Worm (Caenorhabditis elegans) whole organism, L3 larva: ENCODE results near the gene R05G6.9.

Experiments
- R02D3.7 ChIP-seq: fragments of 150-350 bp; optimal IDR thresholded peaks from 2 replicates; lab custom pipeline; 2014; ENCODE audit warnings: missing biosample characterization, missing genetic modification characterization
- ZK546.5 ChIP-seq: sonication (generic microtip); optimal IDR thresholded peaks from 2 replicates; lab custom pipeline; 2017; ENCODE audit warnings: missing biosample characterization, missing genetic modification characterization
- aly-2 ChIP-seq: fragments of 150-350 bp; optimal IDR thresholded peaks from 2 replicates; lab custom pipeline; 2014; ENCODE audit warnings: missing biosample characterization, missing genetic modification characterization
- ama-1 ChIP-seq: fragments of 150-350 bp; optimal IDR thresholded peaks from 2 replicates; lab custom pipeline; 2018
- ceh-28 ChIP-seq: fragments of 150-350 bp; optimal IDR thresholded peaks from 2 replicates; lab custom pipeline; 2014; ENCODE audit warnings: missing biosample characterization, missing genetic modification reagents, missing genetic modification characterization
- daf-12 ChIP-seq: fragments of 150-350 bp; optimal IDR thresholded peaks from 2 replicates; lab custom pipeline; 2014; ENCODE audit warnings: missing biosample characterization, missing genetic modification reagents, missing genetic modification characterization
- egl-27 ChIP-seq: sonication (generic microtip); optimal IDR thresholded peaks from 4 replicates; lab custom pipeline; 2017; ENCODE audit warnings: missing biosample characterization, missing genetic modification reagents, missing genetic modification characterization
- egl-5 ChIP-seq: fragments of 150-350 bp; optimal IDR thresholded peaks from 2 replicates; lab custom pipeline; 2017; ENCODE audit warnings: missing biosample characterization, missing genetic modification reagents, missing genetic modification characterization, inconsistent platforms
- elt-1 ChIP-seq: fragments of 150-350 bp; optimal IDR thresholded peaks from 2 replicates; lab custom pipeline; 2014; ENCODE audit warnings: missing biosample characterization, missing genetic modification characterization
- elt-2 ChIP-seq: sonication (generic microtip); optimal IDR thresholded peaks from 2 replicates; lab custom pipeline; 2016; ENCODE audit warnings: missing genetic modification reagents, mild to moderate bottlenecking, missing genetic modification characterization, missing compliant biosample characterization
- elt-3 ChIP-seq, 3 experiments: fragments of 150-350 bp in 1 of 3; sonication (generic microtip) in 2 of 3; optimal IDR thresholded peaks; 2 replicates in 2 of 3; 4 replicates in 1 of 3; lab custom pipeline; 2014 to 2017; ENCODE audit warnings: missing biosample characterization in 3 of 3, missing genetic modification characterization in 3 of 3
- eor-1 ChIP-seq, 2 experiments: fragments of 150-350 bp; optimal IDR thresholded peaks; 2 replicates each; lab custom pipeline; 2014 to 2018; ENCODE audit warnings: missing biosample characterization in 2 of 2, missing genetic modification characterization in 2 of 2
- fkh-10 ChIP-seq: sonication (generic microtip); optimal IDR thresholded peaks from 2 replicates; lab custom pipeline; 2017; ENCODE audit warnings: missing biosample characterization, missing genetic modification reagents, missing genetic modification characterization
- fkh-2 ChIP-seq: fragments of 150-350 bp; optimal IDR thresholded peaks from 2 replicates; lab custom pipeline; 2014; ENCODE audit warnings: missing biosample characterization, missing genetic modification reagents, missing genetic modification characterization
- fos-1 ChIP-seq: fragments of 150-350 bp; optimal IDR thresholded peaks from 2 replicates; lab custom pipeline; 2014; ENCODE audit warnings: missing biosample characterization, missing genetic modification characterization
- hmg-11 ChIP-seq: sonication (generic microtip); optimal IDR thresholded peaks from 2 replicates; lab custom pipeline; 2016; ENCODE audit warnings: missing genetic modification characterization, missing compliant biosample characterization
- jun-1 ChIP-seq: fragments of 150-350 bp; optimal IDR thresholded peaks from 2 replicates; lab custom pipeline; 2014; ENCODE audit warnings: missing biosample characterization, missing genetic modification reagents, missing genetic modification characterization
- lin-15B ChIP-seq: fragments of 150-350 bp; optimal IDR thresholded peaks from 2 replicates; lab custom pipeline; 2014; ENCODE audit warnings: missing biosample characterization, missing genetic modification characterization
- lsy-12 ChIP-seq: sonication (generic microtip); optimal IDR thresholded peaks from 2 replicates; lab custom pipeline; 2016; ENCODE audit warnings: mild to moderate bottlenecking, missing genetic modification characterization, missing compliant biosample characterization
- mml-1 ChIP-seq: fragments of 150-350 bp; sonication (generic microtip); optimal IDR thresholded peaks from 3 replicates; lab custom pipeline; 2014; ENCODE audit warnings: missing biosample characterization, missing genetic modification characterization
- nfya-1 ChIP-seq: sonication (generic microtip); optimal IDR thresholded peaks from 2 replicates; lab custom pipeline; 2017; ENCODE audit warnings: missing genetic modification characterization, mild to moderate bottlenecking, missing compliant biosample characterization, antibody characterized with exemption, moderate library complexity; ENCODE audit not compliant: insufficient read depth
- nhr-11 ChIP-seq: fragments of 150-350 bp; optimal IDR thresholded peaks from 2 replicates; lab custom pipeline; 2014; ENCODE audit warnings: missing biosample characterization, missing genetic modification characterization
- nhr-12 ChIP-seq: fragments of 150-350 bp; optimal IDR thresholded peaks from 2 replicates; lab custom pipeline; 2014; ENCODE audit warnings: missing biosample characterization, missing genetic modification characterization
- nhr-23 ChIP-seq: fragments of 150-350 bp; optimal IDR thresholded peaks from 2 replicates; lab custom pipeline; 2014; ENCODE audit warnings: missing biosample characterization, missing genetic modification reagents, missing genetic modification characterization
- nhr-237 ChIP-seq: fragments of 150-350 bp; optimal IDR thresholded peaks from 2 replicates; lab custom pipeline; 2014; ENCODE audit warnings: missing biosample characterization, missing genetic modification characterization
- nhr-25 ChIP-seq: sonication (generic microtip); optimal IDR thresholded peaks from 2 replicates; lab custom pipeline; 2017; ENCODE audit warnings: missing biosample characterization, missing genetic modification characterization
- nhr-28 ChIP-seq: fragments of 150-350 bp; optimal IDR thresholded peaks from 2 replicates; lab custom pipeline; 2014; ENCODE audit warnings: missing biosample characterization, missing genetic modification characterization
- nhr-43 ChIP-seq: sonication (generic microtip); optimal IDR thresholded peaks from 2 replicates; lab custom pipeline; 2016; ENCODE audit warnings: mild to moderate bottlenecking, missing genetic modification characterization, missing compliant biosample characterization; ENCODE audit not compliant: poor library complexity, severe bottlenecking
- nhr-67 ChIP-seq: fragments of 150-350 bp; optimal IDR thresholded peaks from 2 replicates; lab custom pipeline; 2014; ENCODE audit warnings: missing biosample characterization, missing genetic modification characterization
- nhr-76 ChIP-seq: fragments of 150-350 bp; sonication (generic microtip); optimal IDR thresholded peaks from 5 replicates; lab custom pipeline; 2014; ENCODE audit warnings: missing biosample characterization, missing genetic modification characterization
- nhr-77 ChIP-seq: fragments of 150-350 bp; optimal IDR thresholded peaks from 2 replicates; lab custom pipeline; 2014; ENCODE audit warnings: missing biosample characterization, missing genetic modification characterization
- pha-4 ChIP-seq: fragments of 150-350 bp; optimal IDR thresholded peaks from 2 replicates; lab custom pipeline; 2014; ENCODE audit warnings: missing biosample characterization, missing genetic modification reagents, missing genetic modification characterization
- pqm-1 ChIP-seq: fragments of 150-350 bp; optimal IDR thresholded peaks from 2 replicates; lab custom pipeline; 2017; ENCODE audit warnings: missing biosample characterization, missing genetic modification characterization, inconsistent platforms
- sea-2 ChIP-seq: fragments of 150-350 bp; sonication (generic microtip); optimal IDR thresholded peaks from 4 replicates; lab custom pipeline; 2014; ENCODE audit warnings: missing biosample characterization, missing genetic modification reagents, missing genetic modification characterization
- skn-1 ChIP-seq: fragments of 150-350 bp; optimal IDR thresholded peaks from 2 replicates; lab custom pipeline; 2014; ENCODE audit warnings: missing biosample characterization, missing genetic modification characterization
- snpc-4 ChIP-seq: fragments of 150-350 bp; optimal IDR thresholded peaks from 2 replicates; lab custom pipeline; 2014; ENCODE audit warnings: missing biosample characterization, missing genetic modification characterization
- tbx-2 ChIP-seq: sonication (generic microtip); optimal IDR thresholded peaks from 2 replicates; lab custom pipeline; 2016; ENCODE audit warnings: mild to moderate bottlenecking, missing genetic modification characterization, missing compliant biosample characterization
- unc-39 ChIP-seq: sonication (generic microtip); optimal IDR thresholded peaks from 4 replicates; lab custom pipeline; 2017; ENCODE audit warnings: missing biosample characterization, missing genetic modification characterization
- unc-62 ChIP-seq: fragments of 150-350 bp; sonication (generic microtip); optimal IDR thresholded peaks from 4 replicates; lab custom pipeline; 2014; ENCODE audit warnings: missing biosample characterization, missing genetic modification reagents, missing genetic modification characterization
- zag-1 ChIP-seq: fragments of 150-350 bp; optimal IDR thresholded peaks from 2 replicates; lab custom pipeline; 2014; ENCODE audit warnings: missing biosample characterization, missing genetic modification characterization
- ztf-11 ChIP-seq: fragments of 150-350 bp; optimal IDR thresholded peaks from 2 replicates; lab custom pipeline; 2014; ENCODE audit warnings: missing biosample characterization, missing genetic modification characterization
- ztf-4 ChIP-seq: fragments of 150-350 bp; optimal IDR thresholded peaks from 2 replicates; lab custom pipeline; 2014; ENCODE audit warnings: missing biosample characterization, missing genetic modification characterization

R05G6.9 gene

ce11 chrIV:7552958-7553553 is 37.0 kb upstream of the R05G6.9 start, which contains the start of gene dif-1:
Gene dif-1, minus strand, starts transcription at chrIV:7553008.
- TF ChIP-seq nfya-1 (peak; percentile 93), skn-1 (tag; lab: Kevin White, UChicago) (peak; percentile 21), elt-2 (tag; lab: Kevin White, UChicago) (peak; percentile 83), nhr-23 (tag; lab: Kevin White, UChicago) (no peak), pqm-1 (tag; lab: Kevin White, UChicago) (peak; percentile 70), snpc-4 (tag; lab: Kevin White, UChicago) (peak; percentile 41), pha-4 (tag; lab: Kevin White, UChicago) (peak; percentile 55), jun-1 (tag; lab: Kevin White, UChicago) (peak; percentile 65), nhr-28 (tag; lab: Kevin White, UChicago) (no peak), ceh-28 (tag; lab: Kevin White, UChicago) (peak; percentile 26), hmg-11 (no peak), ama-1 (lab: Kevin White, UChicago) (peak; percentile 59)
- TF ChIP-seq, all 47 proteins: peak for 9

DNA sequence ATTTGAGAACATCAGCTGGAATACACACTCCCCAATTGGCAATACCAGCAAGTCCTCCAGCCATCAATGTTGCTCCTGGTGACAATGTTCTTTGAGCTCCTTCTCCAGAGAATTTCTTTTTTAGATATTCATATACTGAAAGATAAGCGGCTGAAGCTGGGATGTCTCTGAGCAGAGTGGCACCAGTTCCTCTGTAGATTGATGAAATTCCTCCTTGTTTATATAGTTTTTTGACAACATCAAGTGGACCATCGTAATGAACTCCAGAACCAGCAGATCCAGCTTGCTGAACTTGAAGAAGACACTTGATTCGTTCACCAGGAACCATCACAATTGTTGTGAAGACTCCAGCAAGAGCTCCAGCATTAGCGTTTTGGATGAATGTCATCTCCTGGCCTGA is 36.0 kb upstream of the R05G6.9 start:
- no peak for TF ChIP-seq mml-1

DNA sequence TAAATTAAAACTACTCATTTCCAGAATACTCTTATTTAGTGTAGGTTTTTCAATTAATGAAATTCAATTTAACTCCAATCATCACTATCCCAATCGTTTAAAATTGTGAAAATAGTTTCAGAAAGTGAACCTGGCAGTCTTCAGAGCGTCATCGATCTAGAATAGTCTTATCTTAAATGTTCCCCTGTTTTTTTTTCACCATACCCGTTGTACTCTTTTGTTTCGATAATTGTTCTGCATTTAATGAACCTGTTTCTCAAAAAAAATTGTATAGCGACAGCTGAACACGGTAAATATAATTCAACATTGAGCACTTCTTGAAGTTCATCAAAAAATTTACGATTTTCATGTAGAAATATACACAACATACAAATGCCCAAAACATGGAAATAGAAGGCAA is 35.2 kb upstream of the R05G6.9 start:
- peak; percentile 9 for TF ChIP-seq elt-2 (tag; lab: Kevin White, UChicago)
- TF ChIP-seq fos-1 (tag; lab: Kevin White, UChicago): no peak
- peak; percentile 38 for TF ChIP-seq nhr-43

DNA sequence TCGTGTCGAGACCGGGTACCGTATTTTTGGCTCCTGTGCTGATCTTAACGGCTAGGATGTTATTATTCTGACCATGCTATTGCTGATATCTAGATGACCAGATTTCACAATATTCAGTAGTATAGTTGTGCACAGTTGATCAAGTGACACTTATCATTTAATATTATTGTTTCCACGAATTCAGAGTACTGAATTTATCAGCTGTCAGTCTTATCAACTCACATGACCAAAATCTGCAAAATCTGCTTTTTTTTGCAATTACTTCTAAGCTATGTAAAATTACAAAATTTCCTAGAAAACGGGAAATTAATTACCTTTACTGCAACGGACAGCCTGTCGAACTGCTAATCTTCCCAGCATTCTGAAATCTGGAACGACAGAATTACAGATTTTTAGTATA is 34.4 kb upstream of the R05G6.9 start, which contains the start of gene pam-1:
Gene pam-1 (minus strand): TSS at position 368 of the 400 bp plus-strand sequence.
- TF ChIP-seq nhr-23 (tag; lab: Kevin White, UChicago): no peak
- TF ChIP-seq nhr-237 (tag; lab: Kevin White, UChicago): no peak
- no peak for TF ChIP-seq ztf-4 (tag; lab: Kevin White, UChicago)
- TF ChIP-seq pqm-1 (tag; lab: Kevin White, UChicago): peak; percentile 45

DNA sequence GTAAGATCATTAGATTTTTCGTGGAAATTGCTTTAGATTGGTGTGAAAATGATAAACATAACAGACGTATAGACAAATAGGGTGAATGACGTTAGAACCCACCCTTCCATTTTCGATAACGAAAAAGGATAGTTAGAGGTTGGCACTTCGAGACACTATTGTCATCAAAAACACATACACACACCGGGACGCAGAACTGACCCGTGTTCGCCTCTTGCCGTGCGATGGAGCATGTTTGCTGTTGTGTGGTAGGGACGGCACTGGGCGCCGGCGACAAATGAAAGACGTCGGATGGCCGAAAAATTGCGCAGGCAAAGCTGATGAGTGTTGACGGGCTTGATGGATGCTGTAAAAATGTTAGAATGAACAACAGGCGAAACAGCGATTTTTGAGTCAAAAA is 33.8 kb upstream of the R05G6.9 start:
- no peak for TF ChIP-seq ztf-4 (tag; lab: Kevin White, UChicago)
- TF ChIP-seq nhr-11 (tag; lab: Kevin White, UChicago): no peak
- TF ChIP-seq fos-1 (tag; lab: Kevin White, UChicago): no peak
- peak; percentile 54 for TF ChIP-seq pha-4 (tag; lab: Kevin White, UChicago)
- TF ChIP-seq nhr-76 (tag; lab: Kevin White, UChicago): no peak
- no peak for TF ChIP-seq unc-62
- peak; percentile 66 for TF ChIP-seq lin-15B (tag; lab: Kevin White, UChicago)
- TF ChIP-seq nhr-77: no peak
- TF ChIP-seq zag-1 (tag; lab: Kevin White, UChicago): no peak
- no peak for TF ChIP-seq egl-5 (tag; lab: Kevin White, UChicago)
- peak; percentile 47 for TF ChIP-seq egl-27 (tag; lab: Kevin White, UChicago)
- TF ChIP-seq pqm-1 (tag; lab: Kevin White, UChicago): peak; percentile 68
- no peak for TF ChIP-seq nhr-43
- TF ChIP-seq ama-1 (lab: Kevin White, UChicago): no peak
- TF ChIP-seq jun-1 (tag; lab: Kevin White, UChicago): no peak
- TF ChIP-seq lsy-12: no peak
- no peak for TF ChIP-seq nhr-237 (tag; lab: Kevin White, UChicago)
- no peak for TF ChIP-seq daf-12 (tag; lab: Kevin White, UChicago)
- no peak for TF ChIP-seq mml-1
- TF ChIP-seq skn-1 (tag; lab: Kevin White, UChicago): peak; percentile 71
- no peak for TF ChIP-seq nhr-12
- peak; percentile 27 for TF ChIP-seq nhr-23 (tag; lab: Kevin White, UChicago)
- TF ChIP-seq unc-39 (tag; lab: Kevin White, UChicago): no peak
- no peak for TF ChIP-seq hmg-11
- no peak for TF ChIP-seq R02D3.7
- TF ChIP-seq tbx-2 (tag; lab: Kevin White, UChicago): no peak
- no peak for TF ChIP-seq nhr-67 (tag; lab: Kevin White, UChicago)
- TF ChIP-seq nhr-25 (tag; lab: Kevin White, UChicago): no peak
- peak; percentile 57 for TF ChIP-seq nfya-1
- TF ChIP-seq ceh-28 (tag; lab: Kevin White, UChicago): no peak
- no peak for TF ChIP-seq eor-1 (tag; optimal IDR thresholded peaks at IDR 0.05; lab: Kevin White, UChicago)
- TF ChIP-seq aly-2: no peak
- TF ChIP-seq fkh-2: no peak
- TF ChIP-seq fkh-10: no peak
- no peak for TF ChIP-seq elt-3 (tag; optimal IDR thresholded peaks at IDR 0.05; lab: Kevin White, UChicago)
- no peak for TF ChIP-seq ztf-11
- no peak for TF ChIP-seq sea-2 (GFP tag; lab: Kevin White, UChicago)
- TF ChIP-seq snpc-4 (tag; lab: Kevin White, UChicago): no peak
- no peak for TF ChIP-seq elt-1 (tag; lab: Kevin White, UChicago)
- TF ChIP-seq ZK546.5 (tag; lab: Kevin White, UChicago): no peak
